Worm (Caenorhabditis elegans) whole organism, young adult: ENCODE data around the gene sre-46.

Experiments
- B0035.1 ChIP-seq: sonication (generic microtip); optimal IDR thresholded peaks from 2 replicates; lab custom pipeline; 2016; ENCODE audit warnings: missing genetic modification characterization, mild to moderate bottlenecking, missing compliant biosample characterization, missing genotype, missing genetic modification reagents
- B0336.3 ChIP-seq: fragments of 200-800 bp; sonication (Bioruptor generic); IDR thresholded peaks from 2 replicates; pipeline ENCODE4 v1.3.6; 2022; ENCODE audit warnings: missing genetic modification characterization, missing compliant biosample characterization
- F33H1.4 ChIP-seq: fragments of 200-800 bp; sonication (Bioruptor generic); IDR thresholded peaks from 2 replicates; pipeline ENCODE4 v1.3.6; 2022; ENCODE audit warnings: missing genetic modification reagents, missing genetic modification characterization, missing compliant biosample characterization
- F39B2.1 ChIP-seq: fragments of 200-800 bp; sonication (Bioruptor generic); IDR thresholded peaks from 2 replicates; pipeline ENCODE4 v1.3.6; 2022; ENCODE audit warnings: missing genetic modification reagents, missing genetic modification characterization, missing compliant biosample characterization
- F55B11.4 ChIP-seq: sonication (generic microtip); optimal IDR thresholded peaks from 2 replicates; lab custom pipeline; 2016; ENCODE audit warnings: missing compliant biosample characterization, missing genetic modification characterization, borderline replicate concordance; ENCODE audit not compliant: insufficient read depth
- F57A8.1 ChIP-seq: fragments of 200-800 bp; sonication (Bioruptor generic); optimal IDR thresholded peaks from 2 replicates; lab custom pipeline; 2018; ENCODE audit warnings: mild to moderate bottlenecking, missing genetic modification characterization, moderate library complexity, missing compliant biosample characterization
- F57C9.4 ChIP-seq: sonication (generic microtip); optimal IDR thresholded peaks from 2 replicates; lab custom pipeline; 2017; ENCODE audit warnings: mild to moderate bottlenecking, missing genetic modification characterization, missing compliant biosample characterization
- K11D2.4 ChIP-seq: fragments of 200-800 bp; sonication (Bioruptor generic); IDR thresholded peaks from 2 replicates; pipeline ENCODE4 v1.3.6; 2022; ENCODE audit warnings: missing genetic modification reagents, missing genetic modification characterization, missing compliant biosample characterization
- K12H6.12 ChIP-seq: fragments of 200-800 bp; sonication (Bioruptor generic); optimal IDR thresholded peaks from 2 replicates; lab custom pipeline; 2018; ENCODE audit warnings: mild to moderate bottlenecking, missing genetic modification characterization, missing compliant biosample characterization
- T26A5.8 ChIP-seq: sonication (generic microtip); optimal IDR thresholded peaks from 2 replicates; lab custom pipeline; 2016; ENCODE audit warnings: missing genetic modification characterization, missing compliant biosample characterization
- Y53F4B.3 ChIP-seq: fragments of 200-800 bp; sonication (Bioruptor generic); IDR thresholded peaks from 2 replicates; pipeline ENCODE4 v1.3.6; 2022; ENCODE audit warnings: missing genetic modification reagents, missing genetic modification characterization, missing compliant biosample characterization
- Y53G8AR.9 ChIP-seq: fragments of 200-800 bp; sonication (Bioruptor generic); conservative IDR thresholded peaks from 2 replicates; pipeline ENCODE4 v1.3.6; 2022; ENCODE audit warnings: missing genetic modification reagents, missing genetic modification characterization, missing compliant biosample characterization
- Y67H2A.10 ChIP-seq: fragments of 200-800 bp; sonication (Bioruptor generic); conservative IDR thresholded peaks from 2 replicates; pipeline ENCODE4 v1.3.6; 2022; ENCODE audit warnings: missing genetic modification reagents, missing genetic modification characterization, missing compliant biosample characterization
- Y79H2A.3 ChIP-seq: fragments of 200-800 bp; sonication (Bioruptor generic); conservative IDR thresholded peaks from 2 replicates; pipeline ENCODE4 v1.3.6; 2022; ENCODE audit warnings: missing genetic modification reagents, missing genetic modification characterization, missing compliant biosample characterization
- ZK185.1 ChIP-seq: sonication (generic microtip); optimal IDR thresholded peaks from 2 replicates; lab custom pipeline; 2016; ENCODE audit warnings: mild to moderate bottlenecking, missing genetic modification characterization, missing compliant biosample characterization; ENCODE audit not compliant: poor library complexity, severe bottlenecking
- aptf-2 ChIP-seq: fragments of 200-800 bp; sonication (Bioruptor generic); conservative IDR thresholded peaks from 2 replicates; pipeline ENCODE4 v1.3.6; 2022; ENCODE audit warnings: missing genetic modification reagents, missing genetic modification characterization, missing compliant biosample characterization
- atf-7 ChIP-seq: sonication (generic microtip); optimal IDR thresholded peaks from 2 replicates; lab custom pipeline; 2017; ENCODE audit warnings: mild to moderate bottlenecking, missing genetic modification characterization, missing compliant biosample characterization
- attf-5 ChIP-seq: fragments of 200-800 bp; sonication (Bioruptor generic); optimal IDR thresholded peaks from 2 replicates; lab custom pipeline; 2018; ENCODE audit warnings: mild to moderate bottlenecking, missing genetic modification characterization, missing compliant biosample characterization
- cebp-1 ChIP-seq, 2 experiments: fragments of 200-800 bp in 1 of 2; sonication (Bioruptor generic) in 1 of 2; sonication (generic microtip) in 1 of 2; IDR thresholded peaks in 1 of 2; optimal IDR thresholded peaks in 1 of 2; 2 replicates each; pipeline versions ENCODE4 v1.3.6 to Lab custom; 2017 to 2022; ENCODE audit warnings: missing compliant biosample characterization in 2 of 2, missing genetic modification characterization in 2 of 2, mild to moderate bottlenecking in 1 of 2, missing genetic modification reagents in 1 of 2, moderate library complexity in 1 of 2
- ceh-40 ChIP-seq: fragments of 200-800 bp; sonication (Bioruptor generic); IDR thresholded peaks from 2 replicates; pipeline ENCODE4 v1.3.6; 2022; ENCODE audit warnings: missing genetic modification characterization, missing compliant biosample characterization
- ceh-79 ChIP-seq: sonication (generic microtip); optimal IDR thresholded peaks from 2 replicates; lab custom pipeline; 2017; ENCODE audit warnings: mild to moderate bottlenecking, missing genetic modification characterization, missing compliant biosample characterization
- ceh-91 ChIP-seq: fragments of 200-800 bp; sonication (Bioruptor generic); IDR thresholded peaks from 2 replicates; pipeline ENCODE4 v1.3.6; 2022; ENCODE audit warnings: missing genetic modification reagents, missing genetic modification characterization, missing compliant biosample characterization
- chd-7 ChIP-seq: sonication (generic microtip); optimal IDR thresholded peaks from 2 replicates; lab custom pipeline; 2016; ENCODE audit warnings: mild to moderate bottlenecking, missing genetic modification characterization, moderate library complexity, missing compliant biosample characterization
- dox-1 ChIP-seq: fragments of 200-800 bp; sonication (Bioruptor generic); IDR thresholded peaks from 2 replicates; pipeline ENCODE4 v1.3.6; 2022; ENCODE audit warnings: missing genetic modification reagents, missing genetic modification characterization, missing compliant biosample characterization
- dpl-1 ChIP-seq: fragments of 150-350 bp; optimal IDR thresholded peaks from 2 replicates; lab custom pipeline; 2014; ENCODE audit warnings: missing biosample characterization, missing genetic modification reagents, missing genetic modification characterization
- efl-1 ChIP-seq: fragments of 150-350 bp; optimal IDR thresholded peaks from 2 replicates; lab custom pipeline; 2014; ENCODE audit warnings: missing biosample characterization, missing genetic modification reagents, missing genetic modification characterization
- ekl-4 ChIP-seq: fragments of 200-800 bp; sonication (Bioruptor generic); IDR thresholded peaks from 2 replicates; pipeline ENCODE4 v1.3.6; 2022; ENCODE audit warnings: missing genetic modification reagents, missing genetic modification characterization, missing compliant biosample characterization
- fkh-3 ChIP-seq: sonication (generic microtip); optimal IDR thresholded peaks from 2 replicates; lab custom pipeline; 2016; ENCODE audit warnings: mild to moderate bottlenecking, missing genetic modification characterization, missing compliant biosample characterization
- hsf-1 ChIP-seq: fragments of 200-800 bp; sonication (Bioruptor generic); IDR thresholded peaks from 2 replicates; pipeline ENCODE4 v1.3.6; 2022; ENCODE audit warnings: missing genetic modification reagents, missing genetic modification characterization, missing compliant biosample characterization
- lag-1 ChIP-seq: fragments of 200-800 bp; sonication (Bioruptor generic); IDR thresholded peaks from 2 replicates; pipeline ENCODE4 v1.3.6; 2022; ENCODE audit warnings: missing genetic modification reagents, missing genetic modification characterization, missing compliant biosample characterization
- let-526 ChIP-seq: fragments of 200-800 bp; sonication (Bioruptor generic); IDR thresholded peaks from 2 replicates; pipeline ENCODE4 v1.3.6; 2022; ENCODE audit warnings: missing genetic modification reagents, missing genetic modification characterization, missing compliant biosample characterization
- let-607 ChIP-seq, 2 experiments: fragments of 200-800 bp in 1 of 2; sonication (Bioruptor generic) in 1 of 2; sonication (generic microtip) in 1 of 2; optimal IDR thresholded peaks; 2 replicates each; lab custom pipeline; 2016 to 2018; ENCODE audit warnings: mild to moderate bottlenecking in 2 of 2, missing compliant biosample characterization in 2 of 2, missing genetic modification characterization in 2 of 2, moderate library complexity in 2 of 2, missing genotype in 1 of 2
- lin-26 ChIP-seq: fragments of 200-800 bp; sonication (Bioruptor generic); IDR thresholded peaks from 2 replicates; pipeline ENCODE4 v1.3.6; 2022; ENCODE audit warnings: missing genetic modification reagents, missing genetic modification characterization, missing compliant biosample characterization
- lin-40 ChIP-seq: sonication (generic microtip); optimal IDR thresholded peaks from 2 replicates; lab custom pipeline; 2016; ENCODE audit warnings: missing genetic modification characterization, mild to moderate bottlenecking, missing compliant biosample characterization, missing genotype, missing genetic modification reagents
- lsl-1 ChIP-seq: fragments of 200-800 bp; sonication (Bioruptor generic); optimal IDR thresholded peaks from 2 replicates; lab custom pipeline; 2018; ENCODE audit warnings: mild to moderate bottlenecking, missing genetic modification characterization, moderate library complexity, missing compliant biosample characterization
- madf-3 ChIP-seq: fragments of 200-800 bp; sonication (Bioruptor generic); IDR thresholded peaks from 2 replicates; pipeline ENCODE4 v1.3.6; 2022; ENCODE audit warnings: missing genetic modification reagents, missing genetic modification characterization, missing compliant biosample characterization
- nhr-80 ChIP-seq: sonication (generic microtip); optimal IDR thresholded peaks from 2 replicates; lab custom pipeline; 2016; ENCODE audit warnings: missing genetic modification characterization, missing compliant biosample characterization
- pbrm-1 ChIP-seq: fragments of 200-800 bp; sonication (Bioruptor generic); IDR thresholded peaks from 2 replicates; pipeline ENCODE4 v1.3.6; 2022; ENCODE audit warnings: missing genetic modification reagents, missing genetic modification characterization, missing compliant biosample characterization
- pha-4 ChIP-seq: fragments of 150-350 bp; sonication (generic microtip); optimal IDR thresholded peaks from 2 replicates; lab custom pipeline; 2014; ENCODE audit warnings: missing biosample characterization, missing genetic modification reagents, missing genetic modification characterization
- sdz-38 ChIP-seq: sonication (generic microtip); optimal IDR thresholded peaks from 2 replicates; lab custom pipeline; 2016; ENCODE audit warnings: missing genotype, missing genetic modification characterization, missing compliant biosample characterization
- tbp1 ChIP-seq: fragments of 200-800 bp; sonication (Bioruptor generic); optimal IDR thresholded peaks from 2 replicates; lab custom pipeline; 2018; ENCODE audit warnings: mild to moderate bottlenecking, missing genetic modification characterization, missing compliant biosample characterization
- unc-130 ChIP-seq: sonication (generic microtip); optimal IDR thresholded peaks from 2 replicates; lab custom pipeline; 2016; ENCODE audit warnings: missing genetic modification reagents, missing genetic modification characterization, missing compliant biosample characterization
- xnd-1 ChIP-seq: sonication (generic microtip); optimal IDR thresholded peaks from 2 replicates; lab custom pipeline; 2016; ENCODE audit warnings: missing genotype, missing genetic modification reagents, missing genetic modification characterization, missing compliant biosample characterization
- ztf-22 ChIP-seq: fragments of 200-800 bp; sonication (Bioruptor generic); optimal IDR thresholded peaks from 2 replicates; lab custom pipeline; 2018; ENCODE audit warnings: mild to moderate bottlenecking, missing genetic modification characterization, moderate library complexity, missing compliant biosample characterization

sre-46 gene

DNA sequence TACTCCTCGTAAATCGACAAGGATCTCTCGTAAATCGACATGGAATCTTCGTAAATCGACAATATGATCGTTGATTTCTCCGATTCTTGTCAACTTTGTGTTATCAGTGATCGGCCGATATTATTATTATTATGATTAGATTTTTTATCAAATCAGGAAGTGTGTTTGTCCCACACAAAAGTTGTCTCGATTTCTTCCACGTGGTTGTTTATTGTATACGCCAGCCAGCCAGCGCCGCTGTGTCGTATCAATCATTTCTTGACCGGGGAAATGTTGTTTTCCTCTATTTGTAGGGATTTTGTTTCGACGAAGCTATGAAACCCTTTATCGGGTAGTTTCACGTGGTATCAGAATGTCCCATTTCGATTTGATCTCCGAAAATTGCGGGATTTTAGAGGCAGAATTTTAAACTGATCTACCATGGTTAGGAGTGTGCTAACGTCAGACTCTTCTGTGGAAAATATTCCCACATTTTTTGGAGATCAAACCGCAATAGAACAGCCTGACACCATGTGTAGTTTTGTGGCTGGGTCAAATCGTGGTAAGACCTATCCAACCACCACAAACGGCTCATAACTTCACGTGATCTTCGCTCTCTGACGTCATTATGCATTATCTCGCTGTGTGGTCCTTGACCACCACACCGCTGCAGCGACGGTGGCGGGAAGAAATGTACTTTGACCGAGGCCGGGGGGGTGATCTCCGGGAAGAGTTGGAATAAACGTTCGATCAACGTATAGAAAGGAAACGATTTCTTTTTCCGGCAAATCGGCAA lies 16.8 kb upstream of the sre-46 start:
- TF ChIP-seq lag-1 (GFP tag; lab: Robert Waterston, UW) = no peak
- TF ChIP-seq unc-130 (GFP tag; lab: Kevin White, UChicago) = no peak
- TF ChIP-seq xnd-1 (tag; lab: Kevin White, UChicago) = peak; percentile 14
- TF ChIP-seq ceh-40 = no peak
- TF ChIP-seq chd-7 (tag; lab: Kevin White, UChicago) = no peak
- no peak for TF ChIP-seq tbp1
- no peak for TF ChIP-seq cebp-1 (GFP tag; IDR thresholded peaks at IDR 0.05; lab: Robert Waterston, UW)
- TF ChIP-seq cebp-1 (tag; optimal IDR thresholded peaks at IDR 0.05; lab: Kevin White, UChicago) = no peak
- no peak for TF ChIP-seq F39B2.1
- no peak for TF ChIP-seq pbrm-1
- no peak for TF ChIP-seq efl-1
- TF ChIP-seq hsf-1 (GFP tag; lab: Robert Waterston, UW) = no peak
- peak in 1 of 2 experiments; percentile 70 for TF ChIP-seq let-607 (tag; optimal IDR thresholded peaks at IDR 0.05; lab: Kevin White, UChicago)
- no peak for TF ChIP-seq dox-1 (GFP tag; lab: Robert Waterston, UW)
- TF ChIP-seq nhr-80 (tag; lab: Kevin White, UChicago) = peak; percentile 49
- no peak for TF ChIP-seq attf-5 (GFP tag; lab: Kevin White, UChicago)

ce11 chrII:13736906-13737305 lies 15.8 kb upstream of the sre-46 start:
- TF ChIP-seq F57C9.4 (no peak), unc-130 (GFP tag; lab: Kevin White, UChicago) (no peak), B0035.1 (tag; lab: Kevin White, UChicago) (no peak), Y53G8AR.9 (no peak), B0336.3 (GFP tag; lab: Robert Waterston, UW) (no peak), ZK185.1 (tag; lab: Kevin White, UChicago) (no peak), dpl-1 (no peak), F33H1.4 (GFP tag; lab: Robert Waterston, UW) (no peak), tbp1 (no peak), lin-26 (GFP tag; lab: Robert Waterston, UW) (no peak), sdz-38 (tag; lab: Kevin White, UChicago) (no peak), aptf-2 (no peak), K11D2.4 (no peak), Y79H2A.3 (no peak), let-526 (GFP tag; lab: Robert Waterston, UW) (no peak), T26A5.8 (tag; lab: Kevin White, UChicago) (no peak), Y67H2A.10 (GFP tag; lab: Robert Waterston, UW) (no peak), dox-1 (GFP tag; lab: Robert Waterston, UW) (no peak), madf-3 (GFP tag; lab: Robert Waterston, UW) (no peak)

DNA sequence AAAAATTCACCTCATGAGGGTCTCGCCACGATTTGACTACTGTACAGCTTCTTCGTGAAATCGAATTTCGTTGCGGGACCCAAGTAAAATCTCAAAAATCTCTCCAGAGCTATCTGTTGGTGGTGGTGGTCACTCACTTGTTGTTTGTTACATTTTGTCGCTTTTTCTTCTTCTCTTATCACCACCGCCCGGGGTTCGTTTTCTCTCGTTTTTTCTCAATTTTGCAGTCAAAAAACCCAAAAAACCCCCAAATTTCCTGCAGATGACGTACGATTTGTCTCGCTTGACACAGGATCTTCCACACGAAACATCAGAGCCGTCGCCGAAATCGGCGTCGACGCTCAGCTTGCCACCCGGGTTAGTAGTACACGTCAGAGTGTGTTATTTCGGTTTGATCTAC lies 15.0 kb upstream of the sre-46 start, which contains the start of gene R06B9.5:
TSS of gene R06B9.5 (plus strand) at position 232 of the 400 bp plus-strand sequence.
- no peak for TF ChIP-seq K12H6.12 (tag; lab: Kevin White, UChicago)
- peak; percentile 3 for TF ChIP-seq efl-1
- TF ChIP-seq Y67H2A.10 (GFP tag; lab: Robert Waterston, UW) = no peak

DNA sequence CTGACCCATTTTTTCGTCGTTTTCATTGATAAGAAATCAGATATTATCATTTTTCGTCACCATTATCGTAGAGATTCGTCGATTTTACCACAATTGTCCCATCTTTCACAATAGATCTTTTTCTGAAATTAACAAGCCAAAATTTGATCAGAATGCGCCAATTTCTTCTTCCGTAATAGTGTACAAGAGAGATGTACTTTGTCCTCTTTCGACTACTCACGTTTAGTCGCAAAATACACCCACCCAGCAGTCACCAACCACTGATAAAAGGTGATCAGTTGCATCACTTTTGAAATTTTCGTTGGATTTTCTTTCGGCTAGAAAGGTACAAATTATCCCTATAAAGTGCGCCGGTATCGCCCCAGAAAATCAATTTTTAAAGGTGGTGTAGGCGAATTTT lies 11.5 kb upstream of the sre-46 start:
- TF ChIP-seq lsl-1 (GFP tag; lab: Kevin White, UChicago) (no peak), fkh-3 (tag; lab: Kevin White, UChicago) (no peak), lag-1 (GFP tag; lab: Robert Waterston, UW) (no peak), dpl-1 (no peak), Y53F4B.3 (no peak), ceh-91 (GFP tag; lab: Robert Waterston, UW) (no peak), F55B11.4 (no peak), atf-7 (tag; lab: Kevin White, UChicago) (no peak), ztf-22 (no peak), ceh-79 (tag; lab: Kevin White, UChicago) (no peak), pha-4 (tag; lab: Kevin White, UChicago) (no peak), lin-40 (tag; lab: Kevin White, UChicago) (no peak), ekl-4 (no peak), F57A8.1 (no peak)
